Worm (Caenorhabditis elegans) whole organism, L3 larva: Measurements from ENCODE around the gene nhr-202.

ENCODE experiments used
- R02D3.7 ChIP-seq: fragments of 150-350 bp; optimal IDR thresholded peaks from 2 replicates; lab custom pipeline; 2014; ENCODE audit warnings: missing biosample characterization, missing genetic modification characterization
- aly-2 ChIP-seq: fragments of 150-350 bp; optimal IDR thresholded peaks from 2 replicates; lab custom pipeline; 2014; ENCODE audit warnings: missing biosample characterization, missing genetic modification characterization
- elt-3 ChIP-seq, 3 experiments: fragments of 150-350 bp in 1 of 3; sonication (generic microtip) in 2 of 3; optimal IDR thresholded peaks; 2 replicates in 2 of 3; 4 replicates in 1 of 3; lab custom pipeline; 2014 to 2017; ENCODE audit warnings: missing biosample characterization in 3 of 3, missing genetic modification characterization in 3 of 3
- lin-39 ChIP-seq: fragments of 150-350 bp; optimal IDR thresholded peaks from 2 replicates; lab custom pipeline; 2018; ENCODE audit warnings: missing biosample characterization, missing genetic modification reagents, missing genetic modification characterization
- nfya-1 ChIP-seq: sonication (generic microtip); optimal IDR thresholded peaks from 2 replicates; lab custom pipeline; 2017; ENCODE audit warnings: missing genetic modification characterization, mild to moderate bottlenecking, missing compliant biosample characterization, antibody characterized with exemption, moderate library complexity; ENCODE audit not compliant: insufficient read depth
- nhr-11 ChIP-seq: fragments of 150-350 bp; optimal IDR thresholded peaks from 2 replicates; lab custom pipeline; 2014; ENCODE audit warnings: missing biosample characterization, missing genetic modification characterization
- pqm-1 ChIP-seq: fragments of 150-350 bp; optimal IDR thresholded peaks from 2 replicates; lab custom pipeline; 2017; ENCODE audit warnings: missing biosample characterization, missing genetic modification characterization, inconsistent platforms
- unc-62 ChIP-seq: fragments of 150-350 bp; sonication (generic microtip); optimal IDR thresholded peaks from 4 replicates; lab custom pipeline; 2014; ENCODE audit warnings: missing biosample characterization, missing genetic modification reagents, missing genetic modification characterization

ce11 chrV:484285-484890 is 22.0 kb downstream of the nhr-202 start, which contains the start of gene nhr-212:
- peak; percentile 50 for TF ChIP-seq pqm-1
- no peak for TF ChIP-seq lin-39 (tag; lab: Kevin White, UChicago)
- no peak for TF ChIP-seq nhr-11 (tag; lab: Kevin White, UChicago)
- TF ChIP-seq aly-2 (tag; lab: Kevin White, UChicago) = no peak
- no peak for TF ChIP-seq unc-62 (GFP tag; lab: Kevin White, UChicago)
- no peak for TF ChIP-seq elt-3 (tag; optimal IDR thresholded peaks at IDR 0.05; lab: Kevin White, UChicago)
- TF ChIP-seq R02D3.7 (tag; lab: Kevin White, UChicago) = no peak
- TF ChIP-seq nfya-1 = no peak
